Worm (Caenorhabditis elegans) whole organism, L4 larva: ENCODE results near the gene C50F4.10.

Experiments
- R02D3.7 ChIP-seq: fragments of 150-350 bp; sonication (generic microtip); optimal IDR thresholded peaks from 3 replicates; lab custom pipeline; 2014; ENCODE audit warnings: missing biosample characterization, missing genetic modification characterization
- arid-1 ChIP-seq: fragments of 200-800 bp; sonication (Bioruptor generic); conservative IDR thresholded peaks from 2 replicates; pipeline ENCODE4 v1.3.6; 2022; ENCODE audit warnings: missing genetic modification reagents, missing genetic modification characterization, missing compliant biosample characterization
- ceh-44 ChIP-seq: fragments of 200-800 bp; sonication (Bioruptor generic); IDR thresholded peaks from 2 replicates; pipeline ENCODE4 v1.3.6; 2022; ENCODE audit warnings: missing genetic modification reagents, missing genetic modification characterization, missing compliant biosample characterization
- daf-19 ChIP-seq: fragments of 200-800 bp; sonication (Bioruptor generic); conservative IDR thresholded peaks from 2 replicates; pipeline ENCODE4 v1.3.6; 2022; ENCODE audit warnings: missing genetic modification characterization, missing compliant biosample characterization
- lin-13 ChIP-seq: fragments of 150-350 bp; optimal IDR thresholded peaks from 2 replicates; lab custom pipeline; 2014; ENCODE audit warnings: missing biosample characterization, missing genetic modification reagents, missing genetic modification characterization
- lin-29 ChIP-seq: fragments of 200-800 bp; sonication (Bioruptor generic); IDR thresholded peaks from 2 replicates; pipeline ENCODE4 v1.3.6; 2022; ENCODE audit warnings: missing genetic modification reagents, missing genetic modification characterization, missing compliant biosample characterization
- nhr-237 ChIP-seq: sonication (generic microtip); optimal IDR thresholded peaks from 2 replicates; lab custom pipeline; 2017; ENCODE audit warnings: missing biosample characterization, missing genetic modification characterization
- pha-4 ChIP-seq, 2 experiments: fragments of 150-350 bp in 1 of 2; fragments of 200-800 bp in 1 of 2; sonication (Bioruptor generic) in 1 of 2; IDR thresholded peaks in 1 of 2; optimal IDR thresholded peaks in 1 of 2; 2 replicates each; pipeline versions ENCODE4 v1.3.6 to Lab custom; 2014 to 2022; ENCODE audit warnings: missing genetic modification characterization in 2 of 2, missing genetic modification reagents in 2 of 2, missing biosample characterization in 1 of 2, missing compliant biosample characterization in 1 of 2
- unc-39 ChIP-seq: sonication (generic microtip); optimal IDR thresholded peaks from 2 replicates; lab custom pipeline; 2017; ENCODE audit warnings: missing biosample characterization, missing genetic modification characterization
- ztf-11 ChIP-seq: fragments of 150-350 bp; optimal IDR thresholded peaks from 2 replicates; lab custom pipeline; 2014; ENCODE audit warnings: missing biosample characterization, missing genetic modification characterization

- TF ChIP-seq ceh-44 (GFP tag; lab: Robert Waterston, UW) (no peak), unc-39 (tag; lab: Kevin White, UChicago) (no peak), arid-1 (GFP tag; lab: Robert Waterston, UW) (no peak), ztf-11 (no peak), lin-13 (GFP tag; lab: Kevin White, UChicago) (no peak), daf-19 (no peak), lin-29 (GFP tag; lab: Robert Waterston, UW) (no peak), pha-4 (GFP tag; IDR thresholded peaks at IDR 0.05; lab: Robert Waterston, UW) (no peak), pha-4 (tag; optimal IDR thresholded peaks at IDR 0.05; lab: Kevin White, UChicago) (no peak), nhr-237 (no peak), R02D3.7 (tag; lab: Kevin White, UChicago) (no peak)
Observed at ce11 chrV:9568707-9569106, 37.3 kb upstream of the C50F4.10 start, which contains the start of gene F25B3.4.
